Fruit fly (Drosophila melanogaster) whole organism, embryonic: Measurements from ENCODE around the gene Lsp2.

Experiments used
- Atf3 ChIP-seq: fragments of 200-800 bp; sonication (Bioruptor generic); optimal IDR thresholded peaks from 3 replicates; lab custom pipeline; 2016; ENCODE audit warnings: missing biosample characterization, missing genetic modification characterization
- CG1024 ChIP-seq: fragments of 200-800 bp; sonication (Bioruptor generic); IDR thresholded peaks from 2 replicates; pipeline ENCODE4 v1.3.6; 2022; ENCODE audit warnings: missing biosample characterization, missing genetic modification characterization
- CG10979 ChIP-seq: fragments of 200-800 bp; sonication (Bioruptor generic); optimal IDR thresholded peaks from 2 replicates; lab custom pipeline; 2018; ENCODE audit warnings: missing biosample characterization, mild to moderate bottlenecking, missing genetic modification characterization, moderate library complexity
- CG12071 ChIP-seq: fragments of 200-800 bp; sonication (Bioruptor generic); optimal IDR thresholded peaks from 3 replicates; lab custom pipeline; 2018; ENCODE audit warnings: missing biosample characterization, mild to moderate bottlenecking, missing genetic modification characterization
- CG12219 ChIP-seq: fragments of 200-800 bp; sonication (Bioruptor generic); optimal IDR thresholded peaks from 3 replicates; lab custom pipeline; 2018; ENCODE audit warnings: missing biosample characterization, mild to moderate bottlenecking, missing genetic modification characterization
- CG12744 ChIP-seq: fragments of 200-800 bp; sonication (Bioruptor generic); optimal IDR thresholded peaks from 2 replicates; lab custom pipeline; 2016; ENCODE audit warnings: missing biosample characterization, missing genetic modification characterization
- CG14441 ChIP-seq: fragments of 200-800 bp; sonication (Bioruptor generic); IDR thresholded peaks from 2 replicates; pipeline ENCODE4 v1.3.6; 2022; ENCODE audit warnings: missing biosample characterization, missing genetic modification characterization
- CG16779 ChIP-seq: fragments of 200-800 bp; sonication (Bioruptor generic); IDR thresholded peaks from 2 replicates; pipeline ENCODE4 v1.3.6; 2022; ENCODE audit warnings: missing biosample characterization, missing genetic modification characterization
- CG16863 ChIP-seq: fragments of 200-800 bp; sonication (Bioruptor generic); optimal IDR thresholded peaks from 3 replicates; lab custom pipeline; 2016; ENCODE audit warnings: missing biosample characterization, missing genetic modification characterization
- CG17568 ChIP-seq: fragments of 200-800 bp; sonication (Bioruptor generic); optimal IDR thresholded peaks from 2 replicates; lab custom pipeline; 2018; ENCODE audit warnings: missing biosample characterization, mild to moderate bottlenecking, missing genetic modification characterization, moderate library complexity
- CG1832 ChIP-seq: fragments of 200-800 bp; sonication (Bioruptor generic); optimal IDR thresholded peaks from 2 replicates; lab custom pipeline; 2017; ENCODE audit warnings: missing biosample characterization, mild to moderate bottlenecking, missing genetic modification characterization, inconsistent platforms
- CG2678 ChIP-seq: fragments of 200-800 bp; sonication (Bioruptor generic); optimal IDR thresholded peaks from 3 replicates; lab custom pipeline; 2019; ENCODE audit warnings: missing biosample characterization, mild to moderate bottlenecking, missing genetic modification characterization, moderate library complexity
- CG3163 ChIP-seq: fragments of 200-800 bp; sonication (Bioruptor generic); optimal IDR thresholded peaks from 3 replicates; lab custom pipeline; 2016; ENCODE audit warnings: missing biosample characterization, missing genetic modification characterization
- CG32772 ChIP-seq: fragments of 200-800 bp; sonication (Bioruptor generic); IDR thresholded peaks from 2 replicates; pipeline ENCODE4 v1.3.6; 2022; ENCODE audit warnings: missing biosample characterization, missing genetic modification characterization
- CG4424 ChIP-seq: fragments of 200-800 bp; sonication (Bioruptor generic); optimal IDR thresholded peaks from 3 replicates; lab custom pipeline; 2016; ENCODE audit warnings: missing biosample characterization, missing genetic modification characterization
- CG4617 ChIP-seq: fragments of 200-800 bp; sonication (Bioruptor generic); optimal IDR thresholded peaks from 3 replicates; lab custom pipeline; 2016; ENCODE audit warnings: missing biosample characterization, missing genetic modification characterization, borderline replicate concordance
- CG4707 ChIP-seq: fragments of 200-800 bp; sonication (Bioruptor generic); optimal IDR thresholded peaks from 2 replicates; lab custom pipeline; 2018; ENCODE audit warnings: missing biosample characterization, mild to moderate bottlenecking, missing genetic modification characterization, moderate library complexity
- CG7372 ChIP-seq: fragments of 200-800 bp; sonication (Bioruptor generic); IDR thresholded peaks from 2 replicates; pipeline ENCODE4 v1.3.6; 2022; ENCODE audit warnings: missing biosample characterization, missing genetic modification characterization
- CG7987 ChIP-seq: fragments of 200-800 bp; sonication (Bioruptor generic); optimal IDR thresholded peaks from 2 replicates; lab custom pipeline; 2018; ENCODE audit warnings: missing biosample characterization, mild to moderate bottlenecking, missing genetic modification characterization, moderate library complexity
- CG8388 ChIP-seq: fragments of 200-800 bp; sonication (Bioruptor generic); optimal IDR thresholded peaks from 2 replicates; lab custom pipeline; 2019; ENCODE audit warnings: missing biosample characterization, mild to moderate bottlenecking, missing genetic modification characterization, moderate library complexity
- Camta ChIP-seq: fragments of 200-800 bp; sonication (Bioruptor generic); optimal IDR thresholded peaks from 2 replicates; lab custom pipeline; 2016; ENCODE audit warnings: missing biosample characterization, missing genetic modification characterization
- D19A ChIP-seq: fragments of 200-800 bp; optimal IDR thresholded peaks from 3 replicates; lab custom pipeline; 2019; ENCODE audit warnings: missing biosample characterization, mild to moderate bottlenecking, missing genetic modification characterization, moderate library complexity
- Dll ChIP-seq: fragments of 200-800 bp; sonication (Bioruptor generic); IDR thresholded peaks from 4 replicates; pipeline ENCODE4 v1.3.6; 2022; ENCODE audit warnings: missing biosample characterization, missing genetic modification characterization; ENCODE audit not compliant: partially characterized antibody
- Doc2 ChIP-seq: fragments of 200-800 bp; sonication (Bioruptor generic); IDR thresholded peaks from 2 replicates; pipeline ENCODE4 v1.3.6; 2022; ENCODE audit warnings: missing biosample characterization, missing genetic modification characterization
- E2f1 ChIP-seq: fragments of 200-800 bp; sonication (Bioruptor generic); IDR thresholded peaks from 2 replicates; pipeline ENCODE4 v1.3.6; 2022; ENCODE audit warnings: missing biosample characterization, missing genetic modification characterization
- Fer1 ChIP-seq: fragments of 200-800 bp; sonication (Bioruptor generic); optimal IDR thresholded peaks from 2 replicates; lab custom pipeline; 2017; ENCODE audit warnings: missing biosample characterization, mild to moderate bottlenecking, missing genetic modification characterization
- Hey ChIP-seq: fragments of 200-800 bp; sonication (Bioruptor generic); optimal IDR thresholded peaks from 3 replicates; lab custom pipeline; 2018; ENCODE audit warnings: missing biosample characterization, mild to moderate bottlenecking, missing genetic modification characterization
- Side ChIP-seq: fragments of 200-800 bp; sonication (Bioruptor generic); optimal IDR thresholded peaks from 2 replicates; lab custom pipeline; 2016; ENCODE audit warnings: missing biosample characterization, missing genetic modification characterization
- Sin3A ChIP-seq: fragments of >200 bp; optimal IDR thresholded peaks from 2 replicates; lab custom pipeline; 2018
- Stat92E ChIP-seq, 3 experiments: fragments of >200 bp in 2 of 3; fragments of 200-800 bp in 1 of 3; sonication (Bioruptor generic) in 1 of 3; optimal IDR thresholded peaks; 2 replicates each; lab custom pipeline; 2017 to 2019; ENCODE audit warnings: missing biosample characterization in 3 of 3, missing genetic modification characterization in 3 of 3, mild to moderate bottlenecking in 1 of 3, moderate library complexity in 1 of 3
- Tbp ChIP-seq: fragments of >200 bp; optimal IDR thresholded peaks from 2 replicates; lab custom pipeline; 2018; ENCODE audit warnings: missing biosample characterization, missing genetic modification characterization
- exex ChIP-seq: fragments of 200-800 bp; sonication (Bioruptor generic); optimal IDR thresholded peaks from 4 replicates; lab custom pipeline; 2018; ENCODE audit warnings: missing biosample characterization, mild to moderate bottlenecking, missing genetic modification characterization, moderate library complexity
- fd102C ChIP-seq: fragments of 200-800 bp; sonication (Bioruptor generic); optimal IDR thresholded peaks from 2 replicates; lab custom pipeline; 2018; ENCODE audit warnings: missing biosample characterization, mild to moderate bottlenecking, missing genetic modification characterization, moderate library complexity
- ham ChIP-seq: fragments of 200-800 bp; sonication (Bioruptor generic); IDR thresholded peaks from 2 replicates; pipeline ENCODE4 v1.3.6; 2022; ENCODE audit warnings: missing biosample characterization, missing genetic modification characterization
- hb ChIP-seq: fragments of 200-800 bp; sonication (Bioruptor generic); IDR thresholded peaks from 3 replicates; pipeline ENCODE4 v1.3.6; 2022; ENCODE audit warnings: missing biosample characterization, missing genetic modification characterization; ENCODE audit not compliant: partially characterized antibody
- inv ChIP-seq: fragments of 200-800 bp; sonication (Bioruptor generic); IDR thresholded peaks from 2 replicates; pipeline ENCODE4 v1.3.6; 2022; ENCODE audit warnings: missing biosample characterization, missing genetic modification characterization; ENCODE audit not compliant: partially characterized antibody
- mam ChIP-seq: fragments of 200-800 bp; sonication (Bioruptor generic); optimal IDR thresholded peaks from 3 replicates; lab custom pipeline; 2016; ENCODE audit warnings: missing biosample characterization, missing genetic modification characterization
- nerfin-2 ChIP-seq: fragments of 200-800 bp; sonication (Bioruptor generic); IDR thresholded peaks from 2 replicates; pipeline ENCODE4 v1.3.6; 2022; ENCODE audit warnings: missing biosample characterization, missing genetic modification characterization; ENCODE audit not compliant: partially characterized antibody
- p53 ChIP-seq: fragments of 200-800 bp; sonication (Bioruptor generic); optimal IDR thresholded peaks from 2 replicates; lab custom pipeline; 2016; ENCODE audit warnings: missing biosample characterization, missing genetic modification characterization
- salm ChIP-seq: fragments of 200-800 bp; sonication (Bioruptor generic); optimal IDR thresholded peaks from 2 replicates; lab custom pipeline; 2018; ENCODE audit warnings: missing biosample characterization, mild to moderate bottlenecking, missing genetic modification characterization
- schlank ChIP-seq: fragments of 200-800 bp; sonication (Bioruptor generic); optimal IDR thresholded peaks from 2 replicates; lab custom pipeline; 2018; ENCODE audit warnings: missing biosample characterization, mild to moderate bottlenecking, missing genetic modification characterization
- shn ChIP-seq: fragments of 200-800 bp; sonication (Bioruptor generic); optimal IDR thresholded peaks from 3 replicates; lab custom pipeline; 2016; ENCODE audit warnings: missing biosample characterization, missing genetic modification characterization
- sob ChIP-seq: fragments of 200-800 bp; sonication (Bioruptor generic); IDR thresholded peaks from 2 replicates; pipeline ENCODE4 v1.3.6; 2022; ENCODE audit warnings: missing biosample characterization, missing genetic modification characterization
- sqz ChIP-seq: fragments of 200-800 bp; sonication (Bioruptor generic); optimal IDR thresholded peaks from 3 replicates; lab custom pipeline; 2018; ENCODE audit warnings: missing biosample characterization, mild to moderate bottlenecking, missing genetic modification characterization
- tap ChIP-seq: fragments of 200-800 bp; optimal IDR thresholded peaks from 3 replicates; lab custom pipeline; 2019; ENCODE audit warnings: missing biosample characterization, mild to moderate bottlenecking, missing genetic modification characterization, moderate library complexity
- unpg ChIP-seq: fragments of 200-800 bp; sonication (Bioruptor generic); optimal IDR thresholded peaks from 3 replicates; lab custom pipeline; 2018; ENCODE audit warnings: missing biosample characterization, mild to moderate bottlenecking, missing genetic modification characterization, moderate library complexity
- vfl ChIP-seq: fragments of 200-800 bp; sonication (Bioruptor generic); optimal IDR thresholded peaks from 2 replicates; lab custom pipeline; 2016; ENCODE audit warnings: missing biosample characterization, missing genetic modification characterization
- vvl ChIP-seq: fragments of 200-800 bp; sonication (Bioruptor generic); IDR thresholded peaks from 2 replicates; pipeline ENCODE4 v1.3.6; 2022; ENCODE audit warnings: missing biosample characterization, missing genetic modification characterization
- wek ChIP-seq: fragments of 200-800 bp; sonication (Bioruptor generic); optimal IDR thresholded peaks from 3 replicates; lab custom pipeline; 2018; ENCODE audit warnings: missing biosample characterization, mild to moderate bottlenecking, missing genetic modification characterization, moderate library complexity

Lsp2 gene

DNA sequence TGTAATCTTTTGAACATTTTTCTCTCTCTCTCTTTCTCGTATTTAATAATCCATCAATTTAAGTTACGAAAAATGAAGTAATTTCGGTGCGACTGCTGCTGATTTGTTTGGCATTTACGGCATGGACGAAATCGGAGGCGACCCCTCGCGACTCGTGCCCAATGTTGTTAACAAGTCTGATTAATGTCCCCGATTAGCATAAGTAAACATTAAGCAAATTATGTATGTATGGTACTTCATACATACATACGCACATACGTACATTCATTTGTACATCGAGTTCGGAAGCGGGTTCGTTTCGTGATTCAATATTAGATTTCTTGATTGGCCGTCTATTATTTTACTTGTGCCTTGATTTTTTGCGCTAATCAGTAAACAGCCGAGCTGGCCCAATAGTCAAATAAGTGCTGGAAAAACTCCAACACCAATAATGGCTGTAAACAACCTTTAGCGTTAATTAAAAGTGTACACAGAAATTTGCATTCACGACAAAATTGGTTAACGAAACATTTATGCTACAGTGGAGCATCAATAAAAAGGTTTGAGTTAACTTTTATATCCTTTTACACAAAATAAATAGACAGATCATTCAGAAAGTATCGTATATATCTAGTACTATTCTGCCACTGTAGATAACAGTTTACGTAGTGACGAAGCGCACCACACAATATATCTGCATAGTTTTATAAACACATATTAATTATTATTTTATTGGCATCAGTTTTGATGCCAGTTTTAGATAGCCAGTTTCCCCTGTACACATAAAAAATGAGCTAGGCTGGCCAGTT lies 38.1 kb upstream of the Lsp2 start (continued):
- TF ChIP-seq CG12744 (GFP tag; lab: Kevin White, UChicago): peak; percentile 26
- no peak for TF ChIP-seq vfl (GFP tag; lab: Kevin White, UChicago)
- no peak for TF ChIP-seq Stat92E (GFP tag; optimal IDR thresholded peaks at IDR 0.05; lab: Kevin White, UChicago)
- no peak for TF ChIP-seq Camta (GFP tag; lab: Kevin White, UChicago)
- no peak for TF ChIP-seq hb
- no peak for TF ChIP-seq Sin3A (lab: Kevin White, UChicago)
- TF ChIP-seq Atf3 (GFP tag; lab: Kevin White, UChicago): no peak
- TF ChIP-seq CG7987: peak; percentile 49
- TF ChIP-seq CG12071 (GFP tag; lab: Kevin White, UChicago): peak; percentile 32
- peak; percentile 46 for TF ChIP-seq exex (tag; lab: Kevin White, UChicago)
- TF ChIP-seq CG16863: peak; percentile 38
- TF ChIP-seq CG3163: no peak
- no peak for TF ChIP-seq ham (GFP tag; lab: Robert Waterston, UW)
- TF ChIP-seq schlank: peak; percentile 36
- TF ChIP-seq sqz (GFP tag; lab: Kevin White, UChicago): peak; percentile 73
- peak; percentile 15 for TF ChIP-seq CG10979 (tag; lab: Kevin White, UChicago)
- TF ChIP-seq CG7372 (GFP tag; lab: Robert Waterston, UW): peak; percentile 50
- no peak for TF ChIP-seq CG1832
- TF ChIP-seq Side (GFP tag; lab: Kevin White, UChicago): no peak
- TF ChIP-seq salm (tag; lab: Kevin White, UChicago): no peak
- TF ChIP-seq CG12219 (GFP tag; lab: Kevin White, UChicago): peak; percentile 50
- TF ChIP-seq Doc2 (GFP tag; lab: Robert Waterston, UW): no peak
- TF ChIP-seq CG4424 (GFP tag; lab: Kevin White, UChicago): peak; percentile 58
- TF ChIP-seq CG32772: 0 out of 2 replicates have a peak, but pooled peaks have one; percentile 35
- TF ChIP-seq CG17568 (GFP tag; lab: Kevin White, UChicago): peak; percentile 57
- peak; percentile 55 for TF ChIP-seq wek (GFP tag; lab: Kevin White, UChicago)
- no peak for TF ChIP-seq Tbp (GFP tag; lab: Kevin White, UChicago)
- TF ChIP-seq p53 (GFP tag; lab: Kevin White, UChicago): no peak
- peak; percentile 21; the same call in 1 of the 2 replicates for TF ChIP-seq CG16779 (GFP tag; lab: Robert Waterston, UW)
- no peak for TF ChIP-seq CG4617
- no peak for TF ChIP-seq inv (GFP tag; lab: Robert Waterston, UW)
- no peak for TF ChIP-seq fd102C (GFP tag; lab: Kevin White, UChicago)
- TF ChIP-seq CG14441 (GFP tag; lab: Robert Waterston, UW): peak; percentile 76
- peak; percentile 63 for TF ChIP-seq E2f1 (GFP tag; lab: Robert Waterston, UW)
- TF ChIP-seq shn (GFP tag; lab: Kevin White, UChicago): no peak
- TF ChIP-seq Dll (GFP tag; lab: Robert Waterston, UW): no peak
- TF ChIP-seq unpg (GFP tag; lab: Kevin White, UChicago): peak; percentile 56
- peak; percentile 45 for TF ChIP-seq Hey (tag; lab: Kevin White, UChicago)
- no peak for TF ChIP-seq CG4707 (GFP tag; lab: Kevin White, UChicago)
- TF ChIP-seq CG1024: no peak
- TF ChIP-seq mam: peak; percentile 56
- peak; percentile 69; the same call in 1 of the 2 replicates for TF ChIP-seq sob (GFP tag; lab: Robert Waterston, UW)
- peak; percentile 29 for TF ChIP-seq D19A (tag; lab: Kevin White, UChicago)
- TF ChIP-seq tap (tag; lab: Kevin White, UChicago): peak; percentile 54
- peak; percentile 2 for TF ChIP-seq CG8388 (GFP tag; lab: Kevin White, UChicago)
- TF ChIP-seq CG2678: peak; percentile 81
- no peak for TF ChIP-seq nerfin-2 (GFP tag; lab: Robert Waterston, UW)
- TF ChIP-seq vvl (GFP tag; lab: Robert Waterston, UW): peak; percentile 56; the same call in 1 of the 2 replicates
- peak; percentile 65 for TF ChIP-seq Fer1
